Fruit fly (Drosophila melanogaster) whole organism, embryonic: ENCODE results near the gene CG18132.

ENCODE experiments used
- Atf3 ChIP-seq: fragments of 200-800 bp; sonication (Bioruptor generic); optimal IDR thresholded peaks from 3 replicates; lab custom pipeline; 2016; ENCODE audit warnings: missing biosample characterization, missing genetic modification characterization
- Atf6 ChIP-seq: fragments of 200-800 bp; sonication (Bioruptor generic); IDR thresholded peaks from 2 replicates; pipeline ENCODE4 v1.3.6; 2022; ENCODE audit warnings: missing biosample characterization, missing genetic modification characterization
- CG11504 ChIP-seq: fragments of 200-800 bp; sonication (Bioruptor generic); optimal IDR thresholded peaks from 3 replicates; lab custom pipeline; 2019; ENCODE audit warnings: missing biosample characterization, mild to moderate bottlenecking, missing genetic modification characterization, moderate library complexity
- CG13296 ChIP-seq: fragments of 200-800 bp; sonication (Bioruptor generic); optimal IDR thresholded peaks from 3 replicates; lab custom pipeline; 2018; ENCODE audit warnings: missing biosample characterization, mild to moderate bottlenecking, missing genetic modification characterization
- CG13424 ChIP-seq: fragments of 200-800 bp; sonication (Bioruptor generic); optimal IDR thresholded peaks from 2 replicates; lab custom pipeline; 2019; ENCODE audit warnings: missing biosample characterization, mild to moderate bottlenecking, missing genetic modification characterization, moderate library complexity
- CG14860 ChIP-seq: fragments of 200-800 bp; sonication (Bioruptor generic); IDR thresholded peaks from 3 replicates; pipeline ENCODE4 v1.3.6; 2022; ENCODE audit warnings: missing biosample characterization, missing genetic modification characterization; ENCODE audit not compliant: partially characterized antibody
- CG15601 ChIP-seq: fragments of 200-800 bp; sonication (Bioruptor generic); optimal IDR thresholded peaks from 3 replicates; lab custom pipeline; 2019; ENCODE audit warnings: missing biosample characterization, mild to moderate bottlenecking, missing genetic modification characterization, moderate library complexity
- CG18011 ChIP-seq: fragments of 200-800 bp; sonication (Bioruptor generic); optimal IDR thresholded peaks from 2 replicates; lab custom pipeline; 2017; ENCODE audit warnings: missing biosample characterization, missing genetic modification characterization, mild to moderate bottlenecking, moderate library complexity, missing genotype
- CG18476 ChIP-seq: fragments of 200-800 bp; sonication (Bioruptor generic); optimal IDR thresholded peaks from 2 replicates; lab custom pipeline; 2016; ENCODE audit warnings: missing biosample characterization, mild to moderate bottlenecking, missing genetic modification characterization
- CG30403 ChIP-seq: fragments of 200-800 bp; sonication (Bioruptor generic); optimal IDR thresholded peaks from 3 replicates; lab custom pipeline; 2016; ENCODE audit warnings: missing biosample characterization, missing genetic modification characterization
- CG31224 ChIP-seq: fragments of 200-800 bp; sonication (Bioruptor generic); IDR thresholded peaks from 2 replicates; pipeline ENCODE4 v1.3.6; 2022; ENCODE audit warnings: missing biosample characterization, missing genetic modification characterization
- CG32772 ChIP-seq: fragments of 200-800 bp; sonication (Bioruptor generic); IDR thresholded peaks from 2 replicates; pipeline ENCODE4 v1.3.6; 2022; ENCODE audit warnings: missing biosample characterization, missing genetic modification characterization
- CG3407 ChIP-seq: fragments of 200-800 bp; sonication (Bioruptor generic); optimal IDR thresholded peaks from 2 replicates; lab custom pipeline; 2018; ENCODE audit warnings: missing biosample characterization, mild to moderate bottlenecking, missing genetic modification characterization
- CG3726 ChIP-seq: fragments of 200-800 bp; sonication (Bioruptor generic); IDR thresholded peaks from 3 replicates; pipeline ENCODE4, ENCODE4 v1.3.6; 2022; ENCODE audit warnings: missing biosample characterization, missing genetic modification characterization
- CG4360 ChIP-seq: fragments of 200-800 bp; sonication (Bioruptor generic); IDR thresholded peaks from 2 replicates; pipeline ENCODE4 v1.3.6; 2022; ENCODE audit warnings: missing biosample characterization, missing genetic modification characterization
- CG4424 ChIP-seq: fragments of 200-800 bp; sonication (Bioruptor generic); optimal IDR thresholded peaks from 3 replicates; lab custom pipeline; 2016; ENCODE audit warnings: missing biosample characterization, missing genetic modification characterization
- CG4707 ChIP-seq: fragments of 200-800 bp; sonication (Bioruptor generic); optimal IDR thresholded peaks from 2 replicates; lab custom pipeline; 2018; ENCODE audit warnings: missing biosample characterization, mild to moderate bottlenecking, missing genetic modification characterization, moderate library complexity
- CG6791 ChIP-seq: fragments of 200-800 bp; sonication (Bioruptor generic); IDR thresholded peaks from 3 replicates; pipeline ENCODE4 v1.3.6; 2022; ENCODE audit warnings: missing biosample characterization, missing genetic modification characterization; ENCODE audit not compliant: partially characterized antibody
- CG7357 ChIP-seq: fragments of 200-800 bp; sonication (Bioruptor generic); IDR thresholded peaks from 3 replicates; pipeline ENCODE4 v1.3.6; 2022; ENCODE audit warnings: missing biosample characterization, missing genetic modification characterization
- CG7963 ChIP-seq: fragments of 200-800 bp; sonication (Bioruptor generic); IDR thresholded peaks from 3 replicates; pipeline ENCODE4 v1.3.6; 2022; ENCODE audit warnings: missing biosample characterization, missing genetic modification characterization; ENCODE audit not compliant: partially characterized antibody
- Camta ChIP-seq: fragments of 200-800 bp; sonication (Bioruptor generic); optimal IDR thresholded peaks from 2 replicates; lab custom pipeline; 2016; ENCODE audit warnings: missing biosample characterization, missing genetic modification characterization
- Fer3 ChIP-seq: fragments of 200-800 bp; sonication (Bioruptor generic); optimal IDR thresholded peaks from 2 replicates; lab custom pipeline; 2018; ENCODE audit warnings: missing biosample characterization, mild to moderate bottlenecking, missing genetic modification characterization, moderate library complexity
- GATAe ChIP-seq: fragments of 200-800 bp; sonication (Bioruptor generic); conservative IDR thresholded peaks from 2 replicates; pipeline ENCODE4 v1.3.6; 2022; ENCODE audit warnings: missing biosample characterization, missing genetic modification characterization
- HmgD ChIP-seq: fragments of 200-800 bp; sonication (Bioruptor generic); optimal IDR thresholded peaks from 3 replicates; lab custom pipeline; 2016; ENCODE audit warnings: missing biosample characterization, missing genetic modification characterization
- Jarid2 ChIP-seq: fragments of 200-800 bp; sonication (Bioruptor generic); optimal IDR thresholded peaks from 3 replicates; lab custom pipeline; 2017; ENCODE audit warnings: mild to moderate bottlenecking, missing biosample characterization, missing genetic modification reagents, missing genetic modification characterization
- Mes4 ChIP-seq: fragments of 200-800 bp; sonication (Bioruptor generic); optimal IDR thresholded peaks from 2 replicates; lab custom pipeline; 2016; ENCODE audit warnings: missing biosample characterization, missing genetic modification characterization
- Optix ChIP-seq: fragments of 200-800 bp; sonication (Bioruptor generic); IDR thresholded peaks from 3 replicates; pipeline ENCODE4 v1.3.6; 2022; ENCODE audit warnings: missing biosample characterization, missing genetic modification characterization
- Rfx ChIP-seq: fragments of 200-800 bp; sonication (Bioruptor generic); IDR thresholded peaks from 2 replicates; pipeline ENCODE4 v1.3.6; 2022; ENCODE audit warnings: missing biosample characterization, missing genetic modification characterization
- Scr ChIP-seq: fragments of 200-800 bp; sonication (Bioruptor generic); IDR thresholded peaks from 2 replicates; pipeline ENCODE4 v1.3.6; 2022; ENCODE audit warnings: missing biosample characterization, missing genetic modification characterization; ENCODE audit not compliant: partially characterized antibody
- Taf1 ChIP-seq: fragments of 200-800 bp; sonication (Bioruptor generic); IDR thresholded peaks from 2 replicates; pipeline ENCODE4 v1.3.6; 2022; ENCODE audit warnings: missing biosample characterization, missing genetic modification characterization
- Usf ChIP-seq: fragments of 200-800 bp; sonication (Bioruptor generic); optimal IDR thresholded peaks from 2 replicates; lab custom pipeline; 2017; ENCODE audit warnings: missing genotype, missing biosample characterization, missing genetic modification characterization
- bowl ChIP-seq: fragments of 200-800 bp; sonication (Bioruptor generic); IDR thresholded peaks from 2 replicates; pipeline ENCODE4 v1.3.6; 2022; ENCODE audit warnings: missing biosample characterization, missing genetic modification characterization
- br ChIP-seq: fragments of >200 bp; optimal IDR thresholded peaks from 2 replicates; lab custom pipeline; 2017
- cad ChIP-seq: fragments of >200 bp; optimal IDR thresholded peaks from 2 replicates; lab custom pipeline; 2017; ENCODE audit warnings: missing biosample characterization, missing genetic modification characterization
- dmrt99B ChIP-seq: fragments of 200-800 bp; sonication (Bioruptor generic); optimal IDR thresholded peaks from 2 replicates; lab custom pipeline; 2018; ENCODE audit warnings: missing biosample characterization, mild to moderate bottlenecking, missing genetic modification characterization, moderate library complexity
- fd64A ChIP-seq: fragments of 200-800 bp; sonication (Bioruptor generic); optimal IDR thresholded peaks from 3 replicates; lab custom pipeline; 2018; ENCODE audit warnings: missing biosample characterization, mild to moderate bottlenecking, missing genetic modification characterization
- fd96Cb ChIP-seq: fragments of 200-800 bp; sonication (Bioruptor generic); optimal IDR thresholded peaks from 2 replicates; lab custom pipeline; 2018; ENCODE audit warnings: missing biosample characterization, mild to moderate bottlenecking, missing genetic modification characterization, moderate library complexity
- fu2 ChIP-seq: fragments of 200-800 bp; sonication (Bioruptor generic); optimal IDR thresholded peaks from 2 replicates; lab custom pipeline; 2016; ENCODE audit warnings: missing biosample characterization, missing genetic modification characterization
- gem ChIP-seq: fragments of 200-800 bp; sonication (Bioruptor generic); optimal IDR thresholded peaks from 2 replicates; lab custom pipeline; 2019; ENCODE audit warnings: missing biosample characterization, mild to moderate bottlenecking, missing genetic modification characterization, moderate library complexity
- hth ChIP-seq: fragments of >200 bp; optimal IDR thresholded peaks from 2 replicates; lab custom pipeline; 2017; ENCODE audit warnings: inconsistent platforms
- kay ChIP-seq: fragments of 200-800 bp; sonication (Bioruptor generic); optimal IDR thresholded peaks from 2 replicates; lab custom pipeline; 2016; ENCODE audit warnings: missing biosample characterization, missing genetic modification characterization
- mld ChIP-seq: fragments of 200-800 bp; sonication (Bioruptor generic); IDR thresholded peaks from 3 replicates; pipeline ENCODE4 v1.3.6; 2022; ENCODE audit warnings: missing biosample characterization, missing genetic modification characterization; ENCODE audit not compliant: partially characterized antibody
- pros ChIP-seq: fragments of 200-800 bp; sonication (Bioruptor generic); optimal IDR thresholded peaks from 3 replicates; lab custom pipeline; 2019; ENCODE audit warnings: missing biosample characterization, mild to moderate bottlenecking, missing genetic modification characterization, moderate library complexity
- sens ChIP-seq: fragments of 200-800 bp; sonication (Bioruptor generic); peaks from one replicate; lab custom pipeline; 2016; ENCODE audit warnings: missing biosample characterization, missing genetic modification characterization
- slou ChIP-seq: fragments of 200-800 bp; sonication (Bioruptor generic); optimal IDR thresholded peaks from 3 replicates; lab custom pipeline; 2016; ENCODE audit warnings: missing biosample characterization, missing genetic modification characterization
- stc ChIP-seq: fragments of 200-800 bp; sonication (Bioruptor generic); IDR thresholded peaks from 2 replicates; pipeline ENCODE4 v1.3.6; 2022; ENCODE audit warnings: missing biosample characterization, missing genetic modification characterization
- toy ChIP-seq: fragments of 200-800 bp; sonication (Bioruptor generic); IDR thresholded peaks from 2 replicates; pipeline ENCODE4 v1.3.6; 2022; ENCODE audit warnings: missing biosample characterization, missing genetic modification characterization
- trh ChIP-seq: fragments of 200-800 bp; sonication (Bioruptor generic); optimal IDR thresholded peaks from 2 replicates; lab custom pipeline; 2016; ENCODE audit warnings: missing biosample characterization, missing genetic modification characterization
- twi ChIP-seq: fragments of 200-800 bp; optimal IDR thresholded peaks from 2 replicates; lab custom pipeline; 2019; ENCODE audit warnings: missing biosample characterization, mild to moderate bottlenecking, missing genetic modification characterization, moderate library complexity
- vfl ChIP-seq: fragments of 200-800 bp; sonication (Bioruptor generic); optimal IDR thresholded peaks from 2 replicates; lab custom pipeline; 2016; ENCODE audit warnings: missing biosample characterization, missing genetic modification characterization
- z ChIP-seq: fragments of 200-800 bp; sonication (Bioruptor generic); IDR thresholded peaks from 3 replicates; pipeline ENCODE4 v1.3.6; 2022; ENCODE audit warnings: missing biosample characterization, missing genetic modification characterization

Gene CG18132

DNA sequence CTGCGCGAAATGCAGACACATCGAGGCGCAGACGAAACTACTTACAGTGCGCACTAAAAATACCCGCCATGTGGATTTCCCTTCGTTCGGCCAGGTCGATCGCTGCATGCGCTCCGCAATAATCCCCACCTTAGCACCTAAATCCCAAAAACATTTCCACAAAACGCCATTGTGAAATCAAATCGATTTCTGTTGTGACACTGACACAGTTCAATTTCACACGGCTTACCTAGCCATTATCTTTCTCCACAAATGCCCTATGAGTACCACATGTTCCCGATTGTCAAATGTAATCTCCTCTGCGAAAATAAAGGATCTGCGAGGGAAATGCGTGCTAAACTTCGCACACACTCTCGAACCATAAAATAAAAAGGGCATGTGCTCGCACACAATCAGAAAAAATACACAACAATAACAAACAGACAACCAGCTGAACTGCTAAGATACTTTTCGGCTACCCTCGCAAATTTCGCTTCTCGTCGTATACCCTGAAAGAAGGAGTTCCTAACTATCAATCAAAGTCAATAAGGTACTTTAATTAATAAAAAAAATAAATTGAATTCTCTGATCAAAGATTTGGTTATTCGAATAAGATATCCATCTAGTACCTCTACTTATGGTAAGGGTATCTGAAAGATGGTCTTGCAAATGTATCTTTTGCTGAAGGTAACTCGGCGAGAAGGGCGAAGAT is 31.2 kb downstream of the CG18132 start:
- TF ChIP-seq Scr (GFP tag; lab: Robert Waterston, UW) (no peak), CG18011 (no peak), CG18476 (GFP tag; lab: Kevin White, UChicago) (no peak), CG4360 (GFP tag; lab: Robert Waterston, UW) (no peak), CG4424 (GFP tag; lab: Kevin White, UChicago) (peak; percentile 13), CG32772 (GFP tag; lab: Robert Waterston, UW) (no peak), CG14860 (GFP tag; lab: Robert Waterston, UW) (no peak), CG6791 (GFP tag; lab: Robert Waterston, UW) (no peak), HmgD (GFP tag; lab: Kevin White, UChicago) (no peak), CG7963 (GFP tag; lab: Robert Waterston, UW) (no peak), CG30403 (no peak), toy (GFP tag; lab: Robert Waterston, UW) (no peak), hth (lab: Kevin White, UChicago) (no peak), Jarid2 (GFP tag; lab: Kevin White, UChicago) (peak; percentile 14), CG13296 (GFP tag; lab: Kevin White, UChicago) (no peak), fd96Cb (tag; lab: Kevin White, UChicago) (no peak), gem (tag; lab: Kevin White, UChicago) (no peak), Rfx (GFP tag; lab: Robert Waterston, UW) (no peak), kay (GFP tag; lab: Kevin White, UChicago) (no peak), Fer3 (no peak), sens (GFP tag; lab: Kevin White, UChicago) (peak; percentile 59), Camta (GFP tag; lab: Kevin White, UChicago) (no peak), dmrt99B (tag; lab: Kevin White, UChicago) (peak; percentile 12), Atf3 (no peak), stc (peak; percentile 63; the same call in 1 of the 2 replicates), br (lab: Kevin White, UChicago) (no peak), twi (tag; lab: Kevin White, UChicago) (peak; percentile 49), Usf (no peak), bowl (GFP tag; lab: Robert Waterston, UW) (no peak), slou (GFP tag; lab: Kevin White, UChicago) (no peak), vfl (GFP tag; lab: Kevin White, UChicago) (no peak), CG4707 (no peak), z (GFP tag; lab: Robert Waterston, UW) (no peak), Optix (GFP tag; lab: Robert Waterston, UW) (0 out of 3 replicates have a peak, but pooled peaks have one; percentile 24), mld (GFP tag; lab: Robert Waterston, UW) (no peak), CG3726 (GFP tag; lab: Robert Waterston, UW) (no peak), Taf1 (GFP tag; lab: Robert Waterston, UW) (no peak), CG11504 (tag; lab: Kevin White, UChicago) (no peak), CG31224 (peak; percentile 43; the same call in 1 of the 2 replicates), CG7357 (GFP tag; lab: Robert Waterston, UW) (no peak), GATAe (GFP tag; lab: Robert Waterston, UW) (no peak), fd64A (GFP tag; lab: Kevin White, UChicago) (no peak), cad (GFP tag; lab: Kevin White, UChicago) (peak; percentile 18), Atf6 (GFP tag; lab: Robert Waterston, UW) (no peak), trh (GFP tag; lab: Kevin White, UChicago) (no peak), pros (GFP tag; lab: Kevin White, UChicago) (no peak), Mes4 (GFP tag; lab: Kevin White, UChicago) (no peak), fu2 (no peak), CG3407 (GFP tag; lab: Kevin White, UChicago) (no peak), CG13424 (tag; lab: Kevin White, UChicago) (no peak), CG15601 (no peak)
